Worm (Caenorhabditis elegans) whole organism, young adult: ENCODE data around the gene rmif-2.

Experiments
- ama-1 ChIP-seq, 3 experiments: fragments of 150-350 bp in 1 of 3; sonication (generic microtip) in 2 of 3; optimal IDR thresholded peaks; 2 replicates each; lab custom pipeline; 2014 to 2018; ENCODE audit warnings: missing biosample characterization in 2 of 3, missing genetic modification characterization in 2 of 3, missing genetic modification reagents in 2 of 3
- attf-3 ChIP-seq: fragments of 200-800 bp; sonication (Bioruptor generic); conservative IDR thresholded peaks from 2 replicates; pipeline ENCODE4 v1.3.6; 2022; ENCODE audit warnings: missing genetic modification reagents, missing genetic modification characterization, missing compliant biosample characterization
- ccch-3 ChIP-seq: fragments of 200-800 bp; sonication (Bioruptor generic); optimal IDR thresholded peaks from 2 replicates; lab custom pipeline; 2018; ENCODE audit warnings: mild to moderate bottlenecking, missing genetic modification characterization, missing compliant biosample characterization
- chd-7 ChIP-seq: sonication (generic microtip); optimal IDR thresholded peaks from 2 replicates; lab custom pipeline; 2016; ENCODE audit warnings: mild to moderate bottlenecking, missing genetic modification characterization, moderate library complexity, missing compliant biosample characterization
- lag-1 ChIP-seq: fragments of 200-800 bp; sonication (Bioruptor generic); IDR thresholded peaks from 2 replicates; pipeline ENCODE4 v1.3.6; 2022; ENCODE audit warnings: missing genetic modification reagents, missing genetic modification characterization, missing compliant biosample characterization
- lir-1 ChIP-seq: fragments of 200-800 bp; sonication (Bioruptor generic); conservative IDR thresholded peaks from 2 replicates; pipeline ENCODE4 v1.3.6; 2022; ENCODE audit warnings: missing genetic modification reagents, missing genetic modification characterization, missing compliant biosample characterization
- nfya-2 ChIP-seq: fragments of 200-800 bp; sonication (Bioruptor generic); IDR thresholded peaks from 2 replicates; pipeline ENCODE4 v1.3.6; 2022; ENCODE audit warnings: missing genetic modification reagents, missing genetic modification characterization, missing compliant biosample characterization
- rcor-1 ChIP-seq: fragments of 200-800 bp; sonication (Bioruptor generic); IDR thresholded peaks from 2 replicates; pipeline ENCODE4 v1.3.6; 2022; ENCODE audit warnings: missing genetic modification reagents, missing genetic modification characterization, missing compliant biosample characterization
- snpc-4 ChIP-seq, 5 experiments: fragments of 150-350 bp in 1 of 5; sonication (generic microtip) in 4 of 5; optimal IDR thresholded peaks; 2 replicates each; lab custom pipeline; 2014 to 2018; ENCODE audit warnings: missing genetic modification characterization in 5 of 5, missing biosample characterization in 3 of 5, antibody characterized with exemption in 2 of 5, mild to moderate bottlenecking in 2 of 5, missing compliant biosample characterization in 2 of 5, missing genotype in 2 of 5, moderate library complexity in 2 of 5, missing genetic modification reagents in 1 of 5
- unc-62 ChIP-seq: fragments of 150-350 bp; optimal IDR thresholded peaks from 2 replicates; lab custom pipeline; 2014; ENCODE audit warnings: missing biosample characterization, missing genetic modification reagents, missing genetic modification characterization
- ztf-3 ChIP-seq: fragments of 200-800 bp; sonication (Bioruptor generic); optimal IDR thresholded peaks from 2 replicates; lab custom pipeline; 2018; ENCODE audit warnings: mild to moderate bottlenecking, missing genetic modification characterization, missing compliant biosample characterization

- no peak for TF ChIP-seq ccch-3 (GFP tag; lab: Kevin White, UChicago)
- TF ChIP-seq rcor-1 (GFP tag; lab: Robert Waterston, UW) = no peak
- TF ChIP-seq nfya-2 (GFP tag; lab: Robert Waterston, UW) = no peak
- TF ChIP-seq attf-3 (GFP tag; lab: Robert Waterston, UW) = no peak
- no peak for TF ChIP-seq unc-62 (GFP tag; lab: Kevin White, UChicago)
- TF ChIP-seq snpc-4 (GFP tag; optimal IDR thresholded peaks at IDR 0.05; lab: Kevin White, UChicago) = no peak
- TF ChIP-seq snpc-4 (tag; optimal IDR thresholded peaks at IDR 0.05; lab: Kevin White, UChicago) = no peak
- TF ChIP-seq ama-1 (optimal IDR thresholded peaks at IDR 0.05; lab: Kevin White, UChicago) = no peak
- TF ChIP-seq ama-1 (GFP tag; optimal IDR thresholded peaks at IDR 0.05; lab: Kevin White, UChicago) = no peak
- TF ChIP-seq lag-1 = no peak
- TF ChIP-seq lir-1 (GFP tag; lab: Robert Waterston, UW) = no peak
- TF ChIP-seq chd-7 (tag; lab: Kevin White, UChicago) = no peak
- TF ChIP-seq ztf-3 (GFP tag; lab: Kevin White, UChicago) = no peak
Observed at ce11 chrIV:1204870-1205269, 22.5 kb downstream of the rmif-2 start, which contains the start of gene dsl-2.
